Worm (Caenorhabditis elegans) whole organism, young adult: ENCODE results near the gene srlf-10.
A peak's percentile ranks its signal among the peaks of the same experiment; 100 is the strongest.

Experiments used
- B0019.2 ChIP-seq: fragments of 200-800 bp; sonication (Bioruptor generic); conservative IDR thresholded peaks from 2 replicates; pipeline ENCODE4 v1.3.6; 2022; ENCODE audit warnings: missing genetic modification reagents, missing genetic modification characterization, missing compliant biosample characterization
- B0035.1 ChIP-seq: sonication (generic microtip); optimal IDR thresholded peaks from 2 replicates; lab custom pipeline; 2016; ENCODE audit warnings: missing genetic modification characterization, mild to moderate bottlenecking, missing compliant biosample characterization, missing genotype, missing genetic modification reagents
- C06A6.2 ChIP-seq: fragments of 200-800 bp; sonication (Bioruptor generic); conservative IDR thresholded peaks from 2 replicates; pipeline ENCODE4 v1.3.6; 2022; ENCODE audit warnings: missing genetic modification characterization, missing compliant biosample characterization
- C17E4.6 ChIP-seq: fragments of 200-800 bp; sonication (Bioruptor generic); IDR thresholded peaks from 2 replicates; pipeline ENCODE4 v1.3.6; 2022; ENCODE audit warnings: missing genetic modification reagents, missing genetic modification characterization, missing compliant biosample characterization
- D2030.7 ChIP-seq: fragments of 200-800 bp; sonication (Bioruptor generic); IDR thresholded peaks from 2 replicates; pipeline ENCODE4 v1.3.6; 2022; ENCODE audit warnings: missing genetic modification reagents, missing genetic modification characterization, missing compliant biosample characterization
- F22D6.2 ChIP-seq: sonication (generic microtip); optimal IDR thresholded peaks from 2 replicates; lab custom pipeline; 2016; ENCODE audit warnings: mild to moderate bottlenecking, missing genetic modification characterization, missing compliant biosample characterization
- F23B12.7 ChIP-seq: sonication (generic microtip); optimal IDR thresholded peaks from 2 replicates; lab custom pipeline; 2017; ENCODE audit warnings: missing genetic modification characterization, mild to moderate bottlenecking, missing compliant biosample characterization, antibody characterized with exemption, moderate library complexity; ENCODE audit not compliant: insufficient read depth
- F39B2.1 ChIP-seq: fragments of 200-800 bp; sonication (Bioruptor generic); IDR thresholded peaks from 2 replicates; pipeline ENCODE4 v1.3.6; 2022; ENCODE audit warnings: missing genetic modification reagents, missing genetic modification characterization, missing compliant biosample characterization
- F52B5.7 ChIP-seq: sonication (generic microtip); optimal IDR thresholded peaks from 2 replicates; lab custom pipeline; 2016; ENCODE audit warnings: mild to moderate bottlenecking, missing genetic modification characterization, missing compliant biosample characterization
- F55B11.4 ChIP-seq: sonication (generic microtip); optimal IDR thresholded peaks from 2 replicates; lab custom pipeline; 2016; ENCODE audit warnings: missing compliant biosample characterization, missing genetic modification characterization, borderline replicate concordance; ENCODE audit not compliant: insufficient read depth
- F57C9.4 ChIP-seq: sonication (generic microtip); optimal IDR thresholded peaks from 2 replicates; lab custom pipeline; 2017; ENCODE audit warnings: mild to moderate bottlenecking, missing genetic modification characterization, missing compliant biosample characterization
- Y53G8AR.9 ChIP-seq: fragments of 200-800 bp; sonication (Bioruptor generic); conservative IDR thresholded peaks from 2 replicates; pipeline ENCODE4 v1.3.6; 2022; ENCODE audit warnings: missing genetic modification reagents, missing genetic modification characterization, missing compliant biosample characterization
- Y95B8A.8 ChIP-seq: fragments of 200-800 bp; sonication (Bioruptor generic); IDR thresholded peaks from 2 replicates; pipeline ENCODE4 v1.3.6; 2022; ENCODE audit warnings: missing genetic modification reagents, missing genetic modification characterization, missing compliant biosample characterization
- ZK185.1 ChIP-seq: sonication (generic microtip); optimal IDR thresholded peaks from 2 replicates; lab custom pipeline; 2016; ENCODE audit warnings: mild to moderate bottlenecking, missing genetic modification characterization, missing compliant biosample characterization; ENCODE audit not compliant: poor library complexity, severe bottlenecking
- aptf-3 ChIP-seq: fragments of 200-800 bp; sonication (Bioruptor generic); IDR thresholded peaks from 2 replicates; pipeline ENCODE4 v1.3.6; 2022; ENCODE audit warnings: missing genetic modification characterization, missing compliant biosample characterization
- atf-7 ChIP-seq: sonication (generic microtip); optimal IDR thresholded peaks from 2 replicates; lab custom pipeline; 2017; ENCODE audit warnings: mild to moderate bottlenecking, missing genetic modification characterization, missing compliant biosample characterization
- athp-1 ChIP-seq: sonication (generic microtip); optimal IDR thresholded peaks from 2 replicates; lab custom pipeline; 2017; ENCODE audit warnings: mild to moderate bottlenecking, missing genetic modification characterization, missing compliant biosample characterization
- attf-6 ChIP-seq: fragments of 200-800 bp; sonication (Bioruptor generic); IDR thresholded peaks from 2 replicates; pipeline ENCODE4 v1.3.6; 2022; ENCODE audit warnings: missing genetic modification reagents, missing genetic modification characterization, missing compliant biosample characterization
- ceh-100 ChIP-seq: fragments of 200-800 bp; sonication (Bioruptor generic); IDR thresholded peaks from 2 replicates; pipeline ENCODE4 v1.3.6; 2022; ENCODE audit warnings: missing genetic modification reagents, missing genetic modification characterization, missing compliant biosample characterization
- ceh-27 ChIP-seq: fragments of 200-800 bp; sonication (Bioruptor generic); optimal IDR thresholded peaks from 2 replicates; lab custom pipeline; 2018; ENCODE audit warnings: mild to moderate bottlenecking, missing genetic modification characterization, moderate library complexity, missing compliant biosample characterization
- ceh-40 ChIP-seq: fragments of 200-800 bp; sonication (Bioruptor generic); IDR thresholded peaks from 2 replicates; pipeline ENCODE4 v1.3.6; 2022; ENCODE audit warnings: missing genetic modification characterization, missing compliant biosample characterization
- die-1 ChIP-seq: sonication (generic microtip); optimal IDR thresholded peaks from 2 replicates; lab custom pipeline; 2016; ENCODE audit warnings: missing genotype, mild to moderate bottlenecking, missing genetic modification characterization, missing compliant biosample characterization
- dox-1 ChIP-seq: fragments of 200-800 bp; sonication (Bioruptor generic); IDR thresholded peaks from 2 replicates; pipeline ENCODE4 v1.3.6; 2022; ENCODE audit warnings: missing genetic modification reagents, missing genetic modification characterization, missing compliant biosample characterization
- efl-1 ChIP-seq: fragments of 150-350 bp; optimal IDR thresholded peaks from 2 replicates; lab custom pipeline; 2014; ENCODE audit warnings: missing biosample characterization, missing genetic modification reagents, missing genetic modification characterization
- ekl-4 ChIP-seq: fragments of 200-800 bp; sonication (Bioruptor generic); IDR thresholded peaks from 2 replicates; pipeline ENCODE4 v1.3.6; 2022; ENCODE audit warnings: missing genetic modification reagents, missing genetic modification characterization, missing compliant biosample characterization
- hlh-26 ChIP-seq: fragments of 200-800 bp; sonication (Bioruptor generic); conservative IDR thresholded peaks from 2 replicates; pipeline ENCODE4 v1.3.6; 2022; ENCODE audit warnings: missing genetic modification reagents, missing genetic modification characterization, missing compliant biosample characterization
- let-607 ChIP-seq, 2 experiments: fragments of 200-800 bp in 1 of 2; sonication (Bioruptor generic) in 1 of 2; sonication (generic microtip) in 1 of 2; optimal IDR thresholded peaks; 2 replicates each; lab custom pipeline; 2016 to 2018; ENCODE audit warnings: mild to moderate bottlenecking in 2 of 2, missing compliant biosample characterization in 2 of 2, missing genetic modification characterization in 2 of 2, moderate library complexity in 2 of 2, missing genotype in 1 of 2
- lin-35 ChIP-seq, 3 experiments: fragments of 150-350 bp in 2 of 3; sonication (generic microtip) in 1 of 3; optimal IDR thresholded peaks; 2 replicates each; lab custom pipeline; 2014 to 2018; ENCODE audit warnings: missing biosample characterization in 3 of 3, missing genetic modification characterization in 3 of 3, missing genetic modification reagents in 3 of 3
- lsy-27 ChIP-seq: sonication (generic microtip); optimal IDR thresholded peaks from 2 replicates; lab custom pipeline; 2017; ENCODE audit warnings: missing genetic modification characterization, mild to moderate bottlenecking, missing compliant biosample characterization, antibody characterized with exemption, missing genotype, borderline replicate concordance; ENCODE audit not compliant: insufficient read depth
- madf-6 ChIP-seq: fragments of 200-800 bp; sonication (Bioruptor generic); IDR thresholded peaks from 2 replicates; pipeline ENCODE4 v1.3.6; 2022; ENCODE audit warnings: missing genetic modification reagents, missing genetic modification characterization, missing compliant biosample characterization
- madf-8 ChIP-seq: fragments of 200-800 bp; sonication (Bioruptor generic); conservative IDR thresholded peaks from 2 replicates; pipeline ENCODE4 v1.3.6; 2022; ENCODE audit warnings: missing genetic modification reagents, missing genetic modification characterization, missing compliant biosample characterization
- mcd-1 ChIP-seq: fragments of 200-800 bp; sonication (Bioruptor generic); IDR thresholded peaks from 2 replicates; pipeline ENCODE4 v1.3.6; 2022; ENCODE audit warnings: missing genetic modification reagents, missing genetic modification characterization, missing compliant biosample characterization
- nfya-2 ChIP-seq: fragments of 200-800 bp; sonication (Bioruptor generic); IDR thresholded peaks from 2 replicates; pipeline ENCODE4 v1.3.6; 2022; ENCODE audit warnings: missing genetic modification reagents, missing genetic modification characterization, missing compliant biosample characterization
- nhr-27 ChIP-seq: fragments of 200-800 bp; sonication (Bioruptor generic); optimal IDR thresholded peaks from 2 replicates; lab custom pipeline; 2018; ENCODE audit warnings: mild to moderate bottlenecking, missing genetic modification characterization, moderate library complexity, missing compliant biosample characterization
- pbrm-1 ChIP-seq: fragments of 200-800 bp; sonication (Bioruptor generic); IDR thresholded peaks from 2 replicates; pipeline ENCODE4 v1.3.6; 2022; ENCODE audit warnings: missing genetic modification reagents, missing genetic modification characterization, missing compliant biosample characterization
- pha-4 ChIP-seq: fragments of 150-350 bp; sonication (generic microtip); optimal IDR thresholded peaks from 2 replicates; lab custom pipeline; 2014; ENCODE audit warnings: missing biosample characterization, missing genetic modification reagents, missing genetic modification characterization
- rec-8 ChIP-seq, 2 experiments: sonication (generic microtip); optimal IDR thresholded peaks; 2 replicates each; lab custom pipeline; 2016; ENCODE audit warnings: mild to moderate bottlenecking in 2 of 2, missing genetic modification characterization in 2 of 2, missing genetic modification reagents in 2 of 2, missing genotype in 2 of 2, missing biosample characterization in 1 of 2, missing compliant biosample characterization in 1 of 2, moderate library complexity in 1 of 2
- sea-2 ChIP-seq: fragments of 200-800 bp; sonication (Bioruptor generic); IDR thresholded peaks from 2 replicates; pipeline ENCODE4 v1.3.6; 2022; ENCODE audit warnings: missing genetic modification characterization, missing compliant biosample characterization
- snpc-1.1 ChIP-seq: sonication (generic microtip); optimal IDR thresholded peaks from 2 replicates; lab custom pipeline; 2017; ENCODE audit warnings: missing genetic modification characterization, mild to moderate bottlenecking, missing compliant biosample characterization, antibody characterized with exemption, moderate library complexity, missing genotype, missing genetic modification reagents; ENCODE audit not compliant: insufficient read depth
- snpc-1.3 ChIP-seq: sonication (generic microtip); optimal IDR thresholded peaks from 2 replicates; lab custom pipeline; 2017; ENCODE audit warnings: missing genetic modification characterization, mild to moderate bottlenecking, missing compliant biosample characterization, antibody characterized with exemption, moderate library complexity, missing genotype, missing genetic modification reagents; ENCODE audit not compliant: insufficient read depth
- snpc-4 ChIP-seq, 5 experiments: fragments of 150-350 bp in 1 of 5; sonication (generic microtip) in 4 of 5; optimal IDR thresholded peaks; 2 replicates each; lab custom pipeline; 2014 to 2018; ENCODE audit warnings: missing genetic modification characterization in 5 of 5, missing biosample characterization in 3 of 5, antibody characterized with exemption in 2 of 5, mild to moderate bottlenecking in 2 of 5, missing compliant biosample characterization in 2 of 5, missing genotype in 2 of 5, moderate library complexity in 2 of 5, missing genetic modification reagents in 1 of 5
- unc-130 ChIP-seq: sonication (generic microtip); optimal IDR thresholded peaks from 2 replicates; lab custom pipeline; 2016; ENCODE audit warnings: missing genetic modification reagents, missing genetic modification characterization, missing compliant biosample characterization
- xnd-1 ChIP-seq: sonication (generic microtip); optimal IDR thresholded peaks from 2 replicates; lab custom pipeline; 2016; ENCODE audit warnings: missing genotype, missing genetic modification reagents, missing genetic modification characterization, missing compliant biosample characterization
- zfh-2 ChIP-seq: fragments of 200-800 bp; sonication (Bioruptor generic); conservative IDR thresholded peaks from 2 replicates; pipeline ENCODE4 v1.3.6; 2022; ENCODE audit warnings: missing genetic modification reagents, missing genetic modification characterization, missing compliant biosample characterization
- zim-3 ChIP-seq: sonication (generic microtip); optimal IDR thresholded peaks from 2 replicates; lab custom pipeline; 2017; ENCODE audit warnings: mild to moderate bottlenecking, missing genetic modification characterization, moderate library complexity, missing compliant biosample characterization
- ztf-18 ChIP-seq: sonication (generic microtip); optimal IDR thresholded peaks from 2 replicates; lab custom pipeline; 2016; ENCODE audit warnings: missing genotype, mild to moderate bottlenecking, missing genetic modification characterization, missing compliant biosample characterization
- ztf-6 ChIP-seq: fragments of 200-800 bp; sonication (Bioruptor generic); IDR thresholded peaks from 2 replicates; pipeline ENCODE4 v1.3.6; 2022; ENCODE audit warnings: missing genetic modification reagents, missing genetic modification characterization, missing compliant biosample characterization

The srlf-10 gene

DNA sequence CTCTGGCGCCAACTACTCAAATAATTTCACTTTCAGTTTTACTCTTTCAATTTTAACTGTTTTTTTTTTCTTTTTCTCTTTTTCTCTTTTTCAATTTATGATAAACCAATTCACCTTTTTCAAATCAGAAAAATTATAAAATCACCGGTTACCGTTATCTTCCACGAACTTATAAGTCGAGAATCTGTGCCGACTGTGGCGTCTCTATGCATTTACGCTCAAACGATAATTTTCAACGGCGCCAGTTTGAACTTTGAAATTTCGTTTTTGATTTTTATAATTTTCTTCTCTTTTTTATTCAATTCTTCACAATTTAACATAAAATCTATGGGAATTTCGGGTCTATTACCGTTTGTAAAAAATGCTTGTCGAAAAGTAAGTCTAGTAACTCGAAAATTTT, 21.4 kb downstream of the srlf-10 start, which contains the start of gene exo-1 (continued):
- TF ChIP-seq nfya-2 (no peak), lsy-27 (tag; lab: Kevin White, UChicago) (no peak), rec-8 (tag; optimal IDR thresholded peaks at IDR 0.05; lab: Kevin White, UChicago) (no peak), snpc-4 (GFP tag; optimal IDR thresholded peaks at IDR 0.05; lab: Kevin White, UChicago) (no peak), snpc-4 (tag; optimal IDR thresholded peaks at IDR 0.05; lab: Kevin White, UChicago) (no peak), F57C9.4 (tag; lab: Kevin White, UChicago) (no peak), lin-35 (GFP tag; optimal IDR thresholded peaks at IDR 0.05; lab: Kevin White, UChicago) (peak in 1 of 3 experiments; percentile 83), ztf-6 (GFP tag; lab: Robert Waterston, UW) (no peak), let-607 (tag; optimal IDR thresholded peaks at IDR 0.05; lab: Kevin White, UChicago) (no peak), C17E4.6 (GFP tag; lab: Robert Waterston, UW) (no peak), efl-1 (peak; percentile 77), F55B11.4 (no peak), madf-6 (GFP tag; lab: Robert Waterston, UW) (no peak), madf-8 (GFP tag; lab: Robert Waterston, UW) (no peak), hlh-26 (GFP tag; lab: Robert Waterston, UW) (no peak), ztf-18 (tag; lab: Kevin White, UChicago) (peak; percentile 41), F52B5.7 (tag; lab: Kevin White, UChicago) (no peak), aptf-3 (GFP tag; lab: Robert Waterston, UW) (no peak), F22D6.2 (tag; lab: Kevin White, UChicago) (no peak), D2030.7 (GFP tag; lab: Robert Waterston, UW) (peak; percentile 68), Y53G8AR.9 (GFP tag; lab: Robert Waterston, UW) (no peak), atf-7 (tag; lab: Kevin White, UChicago) (no peak), ZK185.1 (no peak), snpc-1.3 (no peak), unc-130 (GFP tag; lab: Kevin White, UChicago) (peak; percentile 53), sea-2 (no peak), B0019.2 (GFP tag; lab: Robert Waterston, UW) (no peak), C06A6.2 (GFP tag; lab: Robert Waterston, UW) (no peak), snpc-1.1 (tag; lab: Kevin White, UChicago) (no peak), dox-1 (GFP tag; lab: Robert Waterston, UW) (0 out of 2 replicates have a peak, but pooled peaks have one; percentile 30), B0035.1 (tag; lab: Kevin White, UChicago) (no peak), F39B2.1 (GFP tag; lab: Robert Waterston, UW) (no peak), die-1 (tag; lab: Kevin White, UChicago) (no peak), attf-6 (no peak), athp-1 (tag; lab: Kevin White, UChicago) (no peak), mcd-1 (GFP tag; lab: Robert Waterston, UW) (peak; percentile 85), Y95B8A.8 (GFP tag; lab: Robert Waterston, UW) (no peak), zfh-2 (GFP tag; lab: Robert Waterston, UW) (no peak), F23B12.7 (tag; lab: Kevin White, UChicago) (peak; percentile 95), zim-3 (tag; lab: Kevin White, UChicago) (no peak), ekl-4 (GFP tag; lab: Robert Waterston, UW) (no peak), xnd-1 (tag; lab: Kevin White, UChicago) (no peak), pbrm-1 (GFP tag; lab: Robert Waterston, UW) (no peak), nhr-27 (tag; lab: Kevin White, UChicago) (no peak), pha-4 (tag; lab: Kevin White, UChicago) (no peak), ceh-40 (GFP tag; lab: Robert Waterston, UW) (no peak), ceh-27 (GFP tag; lab: Kevin White, UChicago) (peak; percentile 46), ceh-100 (GFP tag; lab: Robert Waterston, UW) (peak; percentile 95)
